Worm (Caenorhabditis elegans): ENCODE results near the gene glb-4.

The glb-4 gene

ce11 chrII:11101171-11101570, 9.8 kb downstream of the glb-4 start:
- TF ChIP-seq zag-1 (tag; optimal IDR thresholded peaks at IDR 0.05) = no peak
- TF ChIP-seq sma-3 (GFP tag; optimal IDR thresholded peaks at IDR 0.05) = no peak
- TF ChIP-seq nhr-77 (tag; optimal IDR thresholded peaks at IDR 0.05) = no peak
- TF ChIP-seq aly-2 (tag; optimal IDR thresholded peaks at IDR 0.05) = no peak
- no peak for TF ChIP-seq mab-5 (tag; optimal IDR thresholded peaks at IDR 0.05)
- no peak for TF ChIP-seq nhr-11 (tag; optimal IDR thresholded peaks at IDR 0.05)
- no peak for TF ChIP-seq elt-3 (tag; optimal IDR thresholded peaks at IDR 0.05)
- TF ChIP-seq nhr-21 (tag; optimal IDR thresholded peaks at IDR 0.05) = no peak

- TF ChIP-seq sma-9 (GFP tag; optimal IDR thresholded peaks at IDR 0.05) (no peak), sma-9 (tag; optimal IDR thresholded peaks at IDR 0.05) (no peak), blmp-1 (tag; optimal IDR thresholded peaks at IDR 0.05; ENCODE audit: insufficient read depth) (no peak), nhr-129 (tag; optimal IDR thresholded peaks at IDR 0.05) (no peak), nhr-25 (tag; optimal IDR thresholded peaks at IDR 0.05) (no peak), alr-1 (tag; optimal IDR thresholded peaks at IDR 0.05) (no peak), nhr-10 (tag; optimal IDR thresholded peaks at IDR 0.05) (no peak), ztf-11 (tag; optimal IDR thresholded peaks at IDR 0.05) (no peak), mdl-1 (tag; optimal IDR thresholded peaks at IDR 0.05) (no peak), zag-1 (tag; optimal IDR thresholded peaks at IDR 0.05) (no peak), unc-39 (tag; optimal IDR thresholded peaks at IDR 0.05) (no peak), lin-11 (tag; optimal IDR thresholded peaks at IDR 0.05) (no peak), nhr-11 (tag; optimal IDR thresholded peaks at IDR 0.05) (no peak), dmd-4 (tag; optimal IDR thresholded peaks at IDR 0.05) (no peak), nhr-77 (tag; optimal IDR thresholded peaks at IDR 0.05) (no peak), egl-27 (tag; optimal IDR thresholded peaks at IDR 0.05) (no peak)
These were observed 11.2 kb downstream of the glb-4 start, which contains the start of gene C09H10.4 for ce11 chrII:11099841-11100240. C09H10.4 (plus strand) TSS chrII:11100141.

- TF ChIP-seq dmd-4 (tag; optimal IDR thresholded peaks at IDR 0.05) (no peak), ceh-82 (tag; optimal IDR thresholded peaks at IDR 0.05) (no peak), mab-5 (tag; optimal IDR thresholded peaks at IDR 0.05) (peak; percentile 30), unc-55 (GFP tag; optimal IDR thresholded peaks at IDR 0.05) (peak; percentile 97), sma-9 (GFP tag; optimal IDR thresholded peaks at IDR 0.05) (peak; percentile 67), sma-9 (tag; optimal IDR thresholded peaks at IDR 0.05) (no peak), R02D3.7 (tag; optimal IDR thresholded peaks at IDR 0.05) (no peak), crh-2 (tag; optimal IDR thresholded peaks at IDR 0.05) (peak; percentile 89), sem-4 (tag; optimal IDR thresholded peaks at IDR 0.05) (peak; percentile 12), lin-11 (tag; optimal IDR thresholded peaks at IDR 0.05) (peak; percentile 88), nhr-10 (tag; optimal IDR thresholded peaks at IDR 0.05) (no peak), skn-1 (tag; optimal IDR thresholded peaks at IDR 0.05) (no peak), unc-39 (tag; optimal IDR thresholded peaks at IDR 0.05) (no peak), zag-1 (tag; optimal IDR thresholded peaks at IDR 0.05) (peak; percentile 66), ztf-1 (GFP tag; conservative IDR thresholded peaks at IDR 0.05) (no peak), F13H6.1 (tag; optimal IDR thresholded peaks at IDR 0.05) (peak; percentile 64), ztf-11 (tag; optimal IDR thresholded peaks at IDR 0.05) (no peak), nhr-21 (tag; optimal IDR thresholded peaks at IDR 0.05) (peak; percentile 83), nhr-77 (tag; optimal IDR thresholded peaks at IDR 0.05) (no peak), peb-1 (tag; optimal IDR thresholded peaks at IDR 0.05) (no peak), ztf-4 (tag; optimal IDR thresholded peaks at IDR 0.05) (peak; percentile 54), mdl-1 (tag; optimal IDR thresholded peaks at IDR 0.05) (peak in 1 of 2 experiments; percentile 13), ceh-16 (tag; optimal IDR thresholded peaks at IDR 0.05) (no peak), ama-1 (optimal IDR thresholded peaks at IDR 0.05) (peak; percentile 43), nhr-23 (tag; optimal IDR thresholded peaks at IDR 0.05) (no peak), unc-62 (GFP tag; optimal IDR thresholded peaks at IDR 0.05) (no peak), C34F6.9 (tag; optimal IDR thresholded peaks at IDR 0.05) (peak; percentile 94), alr-1 (tag; optimal IDR thresholded peaks at IDR 0.05) (no peak), elt-3 (tag; optimal IDR thresholded peaks at IDR 0.05) (no peak), lin-13 (GFP tag; optimal IDR thresholded peaks at IDR 0.05) (peak; percentile 83), elt-1 (tag; optimal IDR thresholded peaks at IDR 0.05) (no peak), lsy-2 (tag; optimal IDR thresholded peaks at IDR 0.05) (peak; percentile 92 to 99), nhr-25 (tag; optimal IDR thresholded peaks at IDR 0.05) (peak; percentile 86), blmp-1 (tag; optimal IDR thresholded peaks at IDR 0.05; ENCODE audit: insufficient read depth) (peak; percentile 94), gmeb-1 (tag; optimal IDR thresholded peaks at IDR 0.05) (peak; percentile 83), nhr-12 (tag; optimal IDR thresholded peaks at IDR 0.05) (no peak), nhr-6 (tag; optimal IDR thresholded peaks at IDR 0.05) (no peak), Y55F3AM.14 (GFP tag; optimal IDR thresholded peaks at IDR 0.05) (no peak), ZK546.5 (tag; optimal IDR thresholded peaks at IDR 0.05) (peak; percentile 33), nhr-237 (tag; optimal IDR thresholded peaks at IDR 0.05) (no peak), lin-39 (tag; optimal IDR thresholded peaks at IDR 0.05) (no peak), sma-3 (GFP tag; optimal IDR thresholded peaks at IDR 0.05) (peak; percentile 80), nhr-129 (tag; optimal IDR thresholded peaks at IDR 0.05) (peak; percentile 90), mbf-1 (tag; optimal IDR thresholded peaks at IDR 0.05) (no peak)
These were observed 13.7 kb downstream of the glb-4 start, which contains the start of the genes rpl-36.A and nuo-1 for ce11 chrII:11097154-11097887. rpl-36.A (minus strand) TSS chrII:11097204. nuo-1 (plus strand) TSS chrII:11097837.

Data from whole organism, L2 larva.